Fruit fly (Drosophila melanogaster) whole organism, wandering third instar larva: ENCODE data around the gene CG14983.

Experiments used
- Abd-B ChIP-seq: fragments of >200 bp; optimal IDR thresholded peaks from 2 replicates; lab custom pipeline; 2017; ENCODE audit warnings: missing biosample characterization, missing genetic modification characterization
- CG32264 ChIP-seq: fragments of 200-800 bp; sonication (Bioruptor generic); optimal IDR thresholded peaks from 2 replicates; lab custom pipeline; 2016; ENCODE audit warnings: missing biosample characterization, missing genetic modification characterization
- CG9705 ChIP-seq: fragments of 200-800 bp; sonication (Bioruptor generic); optimal IDR thresholded peaks from 2 replicates; lab custom pipeline; 2018; ENCODE audit warnings: missing biosample characterization, mild to moderate bottlenecking, missing genetic modification characterization
- CrebA ChIP-seq: fragments of 200-800 bp; sonication (Bioruptor generic); optimal IDR thresholded peaks from 2 replicates; lab custom pipeline; 2016; ENCODE audit warnings: missing biosample characterization, mild to moderate bottlenecking, missing genetic modification characterization, borderline replicate concordance
- Dfd ChIP-seq: fragments of >200 bp; optimal IDR thresholded peaks from 2 replicates; lab custom pipeline; 2017; ENCODE audit warnings: missing biosample characterization, missing genetic modification characterization
- Dif ChIP-seq: fragments of 200-275, 200-300 bp; sonication (Bioruptor generic); optimal IDR thresholded peaks from 2 replicates; lab custom pipeline; 2018; ENCODE audit warnings: missing biosample characterization, missing genetic modification characterization; ENCODE audit not compliant: partially characterized antibody
- HLH106 ChIP-seq: fragments of 200-800 bp; optimal IDR thresholded peaks from 3 replicates; lab custom pipeline; 2019; ENCODE audit warnings: missing biosample characterization, mild to moderate bottlenecking, missing genetic modification characterization, moderate library complexity
- Hr78 ChIP-seq: fragments of >200 bp; optimal IDR thresholded peaks from 2 replicates; lab custom pipeline; 2017; ENCODE audit warnings: missing biosample characterization, missing genetic modification characterization
- Hr83 ChIP-seq: fragments of 200-300 bp; sonication (Bioruptor generic); optimal IDR thresholded peaks from 2 replicates; lab custom pipeline; 2016; ENCODE audit warnings: missing biosample characterization, mild to moderate bottlenecking, missing genetic modification characterization, moderate library complexity; ENCODE audit not compliant: poor library complexity, severe bottlenecking
- Mio ChIP-seq: sonication (Bioruptor generic); optimal IDR thresholded peaks from 2 replicates; lab custom pipeline; 2016; ENCODE audit warnings: missing biosample characterization, missing genetic modification characterization
- Myc ChIP-seq: fragments of >200 bp; optimal IDR thresholded peaks from 2 replicates; lab custom pipeline; 2017
- N ChIP-seq: fragments of >200 bp; optimal IDR thresholded peaks from 2 replicates; lab custom pipeline; 2018; ENCODE audit warnings: missing biosample characterization, missing external identifiers, missing genetic modification characterization
- OdsH ChIP-seq: fragments of 200-800 bp; sonication (Bioruptor generic); optimal IDR thresholded peaks from 2 replicates; lab custom pipeline; 2016; ENCODE audit warnings: missing biosample characterization, mild to moderate bottlenecking, missing genetic modification characterization
- Rel ChIP-seq, 2 experiments: fragments of 200-800 bp; sonication (Bioruptor generic) in 1 of 2; optimal IDR thresholded peaks; 2 replicates in 1 of 2; 3 replicates in 1 of 2; lab custom pipeline; 2016 to 2019; ENCODE audit warnings: mild to moderate bottlenecking in 2 of 2, missing biosample characterization in 2 of 2, missing genetic modification characterization in 2 of 2, moderate library complexity in 1 of 2
- Sp1 ChIP-seq: fragments of 200-800 bp; sonication (Bioruptor generic); optimal IDR thresholded peaks from 3 replicates; lab custom pipeline; 2019; ENCODE audit warnings: missing biosample characterization, mild to moderate bottlenecking, missing genetic modification characterization, moderate library complexity
- Vsx2 ChIP-seq: fragments of 200-300, 225-300 bp; sonication (Bioruptor generic); optimal IDR thresholded peaks from 2 replicates; lab custom pipeline; 2018; ENCODE audit warnings: missing biosample characterization, missing genetic modification characterization; ENCODE audit not compliant: partially characterized antibody
- br ChIP-seq: fragments of 200-800 bp; sonication (Bioruptor generic); optimal IDR thresholded peaks from 2 replicates; lab custom pipeline; 2016; ENCODE audit warnings: missing biosample characterization, missing genetic modification characterization
- brk ChIP-seq: fragments of 200-800 bp; sonication (Bioruptor generic); optimal IDR thresholded peaks from 2 replicates; lab custom pipeline; 2016; ENCODE audit warnings: missing biosample characterization, mild to moderate bottlenecking, missing genetic modification characterization
- dl ChIP-seq, 2 experiments: fragments of 175-275, 200-275 bp in 1 of 2; fragments of 200-275 bp in 1 of 2; sonication (Bioruptor generic); optimal IDR thresholded peaks; lab custom pipeline; 2018; ENCODE audit warnings: mild to moderate bottlenecking in 2 of 2, missing biosample characterization in 2 of 2, missing genetic modification characterization in 2 of 2, moderate library complexity in 2 of 2; ENCODE audit not compliant: partially characterized antibody in 2 of 2, insufficient read depth in 1 of 2
- dmrt93B ChIP-seq: fragments of 200-800 bp; sonication (Bioruptor generic); optimal IDR thresholded peaks from 2 replicates; lab custom pipeline; 2018; ENCODE audit warnings: missing biosample characterization, mild to moderate bottlenecking, missing genetic modification characterization
- dsf ChIP-seq: sonication (Bioruptor generic); optimal IDR thresholded peaks from 2 replicates; lab custom pipeline; 2016; ENCODE audit warnings: missing biosample characterization, missing genetic modification characterization, borderline replicate concordance
- ey ChIP-seq: fragments of 200-800 bp; sonication (Bioruptor generic); optimal IDR thresholded peaks from 2 replicates; lab custom pipeline; 2016; ENCODE audit warnings: missing biosample characterization, missing genetic modification characterization
- foxo ChIP-seq, 2 experiments: fragments of 200-800 bp; sonication (Bioruptor generic); optimal IDR thresholded peaks; 2 replicates in 1 of 2; 3 replicates in 1 of 2; lab custom pipeline; 2016 to 2017; ENCODE audit warnings: missing biosample characterization in 2 of 2, missing genetic modification characterization in 2 of 2
- fru ChIP-seq: fragments of 200-800 bp; sonication (Bioruptor generic); optimal IDR thresholded peaks from 3 replicates; lab custom pipeline; 2016; ENCODE audit warnings: missing biosample characterization, mild to moderate bottlenecking, missing genetic modification characterization
- h ChIP-seq: fragments of 200-800 bp; sonication (Bioruptor generic); optimal IDR thresholded peaks from 3 replicates; lab custom pipeline; 2016; ENCODE audit warnings: missing biosample characterization, mild to moderate bottlenecking, missing genetic modification characterization
- pan ChIP-seq: fragments of >200 bp; optimal IDR thresholded peaks from 2 replicates; lab custom pipeline; 2017
- psq ChIP-seq: fragments of 200-800 bp; sonication (Bioruptor generic); optimal IDR thresholded peaks from 3 replicates; lab custom pipeline; 2017; ENCODE audit warnings: missing biosample characterization, mild to moderate bottlenecking, missing genetic modification characterization, moderate library complexity
- rgr ChIP-seq: fragments of 200-800 bp; sonication (Bioruptor generic); optimal IDR thresholded peaks from 3 replicates; lab custom pipeline; 2016; ENCODE audit warnings: missing biosample characterization, mild to moderate bottlenecking, missing genetic modification characterization
- sv ChIP-seq: fragments of 200-800 bp; sonication (Bioruptor generic); optimal IDR thresholded peaks from 3 replicates; lab custom pipeline; 2016; ENCODE audit warnings: missing biosample characterization, missing genetic modification characterization
- usp ChIP-seq: fragments of >200 bp; optimal IDR thresholded peaks from 2 replicates; lab custom pipeline; 2017; ENCODE audit warnings: missing biosample characterization, missing genetic modification characterization
- woc ChIP-seq: sonication (Bioruptor generic); optimal IDR thresholded peaks from 2 replicates; lab custom pipeline; 2016; ENCODE audit warnings: missing biosample characterization, mild to moderate bottlenecking, missing genetic modification characterization

CG14983 gene

dm6 chr3L:3949205-3949604, at the start of gene CG14983:
CG14983 (minus strand) TSS chr3L:3949305.
- TF ChIP-seq foxo (GFP tag; optimal IDR thresholded peaks at IDR 0.05; lab: Kevin White, UChicago) (no peak), pan (lab: Kevin White, UChicago) (no peak), sv (GFP tag; lab: Kevin White, UChicago) (no peak), CrebA (GFP tag; lab: Kevin White, UChicago) (no peak), woc (no peak), dsf (GFP tag; lab: Kevin White, UChicago) (no peak), Hr83 (GFP tag; lab: Kevin White, UChicago) (no peak), brk (no peak), br (no peak), dmrt93B (GFP tag; lab: Kevin White, UChicago) (no peak), Dif (no peak), Dfd (GFP tag; lab: Kevin White, UChicago) (no peak), OdsH (GFP tag; lab: Kevin White, UChicago) (no peak), Abd-B (GFP tag; lab: Kevin White, UChicago) (no peak)

dm6 chr3L:3995554-3995953, 46.4 kb upstream of the CG14983 start:
- no peak for TF ChIP-seq h
- no peak for TF ChIP-seq Dfd (GFP tag; lab: Kevin White, UChicago)
- no peak for TF ChIP-seq CG32264
- no peak for TF ChIP-seq brk
- no peak for TF ChIP-seq usp (GFP tag; lab: Kevin White, UChicago)
- no peak for TF ChIP-seq Myc (lab: Kevin White, UChicago)
- TF ChIP-seq Hr83 (GFP tag; lab: Kevin White, UChicago), result no peak
- TF ChIP-seq pan (lab: Kevin White, UChicago), result no peak
- TF ChIP-seq CrebA (GFP tag; lab: Kevin White, UChicago), result no peak
- no peak for TF ChIP-seq N
- no peak for TF ChIP-seq Dif
- TF ChIP-seq br, result no peak
- no peak for TF ChIP-seq Rel (GFP tag; optimal IDR thresholded peaks at IDR 0.05; lab: Kevin White, UChicago)
- no peak for TF ChIP-seq Rel (tag; optimal IDR thresholded peaks at IDR 0.05; lab: Kevin White, UChicago)

DNA sequence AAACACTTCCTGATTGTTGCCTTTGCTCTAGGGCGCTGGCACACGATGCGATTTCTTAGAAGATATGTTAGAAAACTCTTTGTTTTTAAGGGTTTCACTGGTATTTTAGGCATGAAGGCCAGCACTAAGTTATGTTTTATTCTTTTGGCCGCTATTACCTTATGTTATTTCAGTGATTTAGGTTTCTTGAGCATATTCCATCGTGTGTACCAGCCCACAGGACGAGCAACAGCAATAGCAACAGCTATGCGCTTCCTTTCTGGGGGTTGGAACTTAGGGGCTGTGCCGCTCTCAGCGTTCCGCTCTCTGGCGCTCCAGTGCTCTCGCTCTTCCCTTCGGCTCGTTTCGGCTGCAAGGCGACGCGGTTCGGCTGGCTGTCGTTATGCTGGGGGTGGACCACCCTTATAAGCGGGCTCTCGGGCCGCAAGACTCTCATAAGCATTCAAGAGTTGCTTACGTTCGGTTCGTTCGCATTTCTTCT, 34.4 kb upstream of the CG14983 start, which contains the start of gene scrt:
scrt (plus strand) TSS at position 431 of the 481 bp plus-strand sequence.
- TF ChIP-seq Hr78 (GFP tag; lab: Kevin White, UChicago) (no peak), fru (GFP tag; lab: Kevin White, UChicago) (no peak), OdsH (GFP tag; lab: Kevin White, UChicago) (no peak), HLH106 (tag; lab: Kevin White, UChicago) (peak; percentile 15), h (peak; percentile 4), N (no peak), Abd-B (GFP tag; lab: Kevin White, UChicago) (no peak), woc (peak; percentile 34), foxo (GFP tag; optimal IDR thresholded peaks at IDR 0.05; lab: Kevin White, UChicago) (peak in 1 of 2 experiments; percentile 25), Myc (lab: Kevin White, UChicago) (no peak), CG9705 (GFP tag; lab: Kevin White, UChicago) (no peak), Dif (peak; percentile 62), CrebA (GFP tag; lab: Kevin White, UChicago) (no peak), dl (GFP tag; optimal IDR thresholded peaks at IDR 0.05; lab: Kevin White, UChicago; ENCODE audit: insufficient read depth in 1 of 2, partially characterized antibody in 2 of 2) (peak in 1 of 2 experiments; percentile 33), Vsx2 (GFP tag; lab: Kevin White, UChicago) (peak; percentile 66), sv (GFP tag; lab: Kevin White, UChicago) (peak; percentile 53)

DNA sequence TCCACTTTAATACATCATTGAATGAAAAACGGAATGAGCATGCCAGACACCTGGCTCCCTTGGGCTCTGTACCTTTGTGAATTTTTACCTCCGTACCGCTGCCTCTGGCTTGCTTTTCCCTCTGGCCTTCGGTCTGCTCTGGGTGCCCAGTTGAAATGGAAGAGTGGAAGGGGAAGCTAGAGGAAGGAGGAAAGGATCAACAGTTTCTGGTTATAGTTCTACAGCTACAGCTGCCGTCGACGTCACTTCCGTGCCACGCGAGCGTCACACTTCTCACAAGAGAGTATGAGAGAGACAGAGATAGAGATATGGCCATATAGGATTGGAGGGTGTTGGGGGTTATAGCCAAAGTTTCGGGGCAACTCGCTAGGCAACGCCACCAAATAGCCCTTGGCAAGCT, 30.9 kb upstream of the CG14983 start:
- TF ChIP-seq rgr (GFP tag; lab: Kevin White, UChicago), result no peak
- no peak for TF ChIP-seq brk
- no peak for TF ChIP-seq CrebA (GFP tag; lab: Kevin White, UChicago)
- no peak for TF ChIP-seq psq
- TF ChIP-seq Sp1 (GFP tag; lab: Kevin White, UChicago), result no peak
- TF ChIP-seq Dif, result no peak
- TF ChIP-seq Dfd (GFP tag; lab: Kevin White, UChicago), result no peak
- TF ChIP-seq sv (GFP tag; lab: Kevin White, UChicago), result no peak
- no peak for TF ChIP-seq ey (GFP tag; lab: Kevin White, UChicago)
- TF ChIP-seq dsf (GFP tag; lab: Kevin White, UChicago), result no peak
- no peak for TF ChIP-seq dl (GFP tag; optimal IDR thresholded peaks at IDR 0.05; lab: Kevin White, UChicago; ENCODE audit: insufficient read depth in 1 of 2, partially characterized antibody in 2 of 2)
- TF ChIP-seq Mio, result no peak
- no peak for TF ChIP-seq Rel (GFP tag; optimal IDR thresholded peaks at IDR 0.05; lab: Kevin White, UChicago)
- no peak for TF ChIP-seq Rel (tag; optimal IDR thresholded peaks at IDR 0.05; lab: Kevin White, UChicago)
- no peak for TF ChIP-seq woc
